Fruit fly (Drosophila melanogaster) whole organism, prepupa: ENCODE measurements around the gene Mocs1.

ENCODE experiments used
- CG10631 ChIP-seq: fragments of 200-800 bp; sonication (Bioruptor generic); optimal IDR thresholded peaks from 2 replicates; lab custom pipeline; 2016; ENCODE audit warnings: missing biosample characterization, missing genetic modification characterization
- CG11294 ChIP-seq: fragments of 200-800 bp; sonication (Bioruptor generic); IDR thresholded peaks from 2 replicates; pipeline ENCODE4 v1.3.6; 2022; ENCODE audit warnings: missing biosample characterization, missing genetic modification characterization
- CG11762 ChIP-seq: fragments of 200-800 bp; sonication (Bioruptor generic); optimal IDR thresholded peaks from 3 replicates; lab custom pipeline; 2016; ENCODE audit warnings: missing biosample characterization, missing genetic modification characterization; ENCODE audit not compliant: insufficient read depth
- CG11902 ChIP-seq: fragments of 200-800 bp; sonication (Bioruptor generic); optimal IDR thresholded peaks from 3 replicates; lab custom pipeline; 2016; ENCODE audit warnings: missing biosample characterization, missing genetic modification characterization
- CG1621 ChIP-seq: fragments of 200-800 bp; sonication (Bioruptor generic); optimal IDR thresholded peaks from 3 replicates; lab custom pipeline; 2018; ENCODE audit warnings: missing biosample characterization, mild to moderate bottlenecking, missing genetic modification characterization
- CG34406 ChIP-seq: fragments of 200-800 bp; sonication (Bioruptor generic); optimal IDR thresholded peaks from 3 replicates; lab custom pipeline; 2016; ENCODE audit warnings: missing biosample characterization, missing genetic modification characterization
- CG3919 ChIP-seq: fragments of 200-800 bp; sonication (Bioruptor generic); optimal IDR thresholded peaks from 3 replicates; lab custom pipeline; 2016; ENCODE audit warnings: missing biosample characterization, missing genetic modification characterization
- CG4318 ChIP-seq: fragments of 200-800 bp; sonication (Bioruptor generic); optimal IDR thresholded peaks from 3 replicates; lab custom pipeline; 2017; ENCODE audit warnings: missing biosample characterization, mild to moderate bottlenecking, missing genetic modification characterization
- CG6276 ChIP-seq: fragments of 200-800 bp; sonication (Bioruptor generic); optimal IDR thresholded peaks from 2 replicates; lab custom pipeline; 2017; ENCODE audit warnings: missing biosample characterization, mild to moderate bottlenecking, missing genetic modification characterization
- CG6808 ChIP-seq: fragments of 200-800 bp; sonication (Bioruptor generic); optimal IDR thresholded peaks from 3 replicates; lab custom pipeline; 2017; ENCODE audit warnings: missing biosample characterization, missing genetic modification characterization, mild to moderate bottlenecking, moderate library complexity, missing genetic modification reagents
- CG6854 ChIP-seq: fragments of 200-800 bp; sonication (Bioruptor generic); optimal IDR thresholded peaks from 2 replicates; lab custom pipeline; 2017; ENCODE audit warnings: missing biosample characterization, mild to moderate bottlenecking, missing genetic modification characterization
- CG7368 ChIP-seq: fragments of 200-800 bp; sonication (Bioruptor generic); optimal IDR thresholded peaks from 3 replicates; lab custom pipeline; 2016; ENCODE audit warnings: missing biosample characterization, missing genetic modification characterization
- CG8119 ChIP-seq: fragments of 200-800 bp; sonication (Bioruptor generic); IDR thresholded peaks from 3 replicates; pipeline ENCODE4 v1.3.6; 2022; ENCODE audit warnings: missing biosample characterization, missing genetic modification characterization
- CG8632 ChIP-seq: fragments of 200-800 bp; sonication (Bioruptor generic); optimal IDR thresholded peaks from 3 replicates; lab custom pipeline; 2016; ENCODE audit warnings: missing biosample characterization, missing genetic modification characterization
- CG9139 ChIP-seq: fragments of 200-800 bp; sonication (Bioruptor generic); optimal IDR thresholded peaks from 3 replicates; lab custom pipeline; 2017; ENCODE audit warnings: missing biosample characterization, mild to moderate bottlenecking, missing genetic modification characterization
- Eip75B ChIP-seq: fragments of 200-800 bp; sonication (Bioruptor generic); optimal IDR thresholded peaks from 3 replicates; lab custom pipeline; 2016; ENCODE audit warnings: missing biosample characterization, missing genetic modification characterization
- Hr38 ChIP-seq: sonication (Bioruptor generic); optimal IDR thresholded peaks from 2 replicates; lab custom pipeline; 2016; ENCODE audit warnings: missing biosample characterization, missing genetic modification characterization
- Hr4 ChIP-seq: fragments of 200-800 bp; sonication (Bioruptor generic); optimal IDR thresholded peaks from 3 replicates; lab custom pipeline; 2016; ENCODE audit warnings: missing biosample characterization, missing genetic modification characterization
- Lpt ChIP-seq: fragments of 200-800 bp; sonication (Bioruptor generic); optimal IDR thresholded peaks from 3 replicates; lab custom pipeline; 2016; ENCODE audit warnings: missing biosample characterization, missing genetic modification characterization
- Met ChIP-seq: fragments of 200-800 bp; sonication (Bioruptor generic); optimal IDR thresholded peaks from 3 replicates; lab custom pipeline; 2016; ENCODE audit warnings: missing biosample characterization, missing genetic modification characterization
- OdsH ChIP-seq: fragments of 200-800 bp; sonication (Bioruptor generic); optimal IDR thresholded peaks from 3 replicates; lab custom pipeline; 2016; ENCODE audit warnings: missing biosample characterization, missing genetic modification characterization
- Smox ChIP-seq: fragments of 200-800 bp; sonication (Bioruptor generic); optimal IDR thresholded peaks from 3 replicates; lab custom pipeline; 2016; ENCODE audit warnings: missing biosample characterization, missing genetic modification characterization
- Sox102F ChIP-seq: fragments of 200-800 bp; sonication (Bioruptor generic); optimal IDR thresholded peaks from 2 replicates; lab custom pipeline; 2016; ENCODE audit warnings: missing biosample characterization, mild to moderate bottlenecking, missing genetic modification characterization
- Sox14 ChIP-seq: fragments of 200-800 bp; sonication (Bioruptor generic); optimal IDR thresholded peaks from 3 replicates; lab custom pipeline; 2016; ENCODE audit warnings: missing biosample characterization, missing genetic modification characterization
- achi ChIP-seq: fragments of 200-800 bp; sonication (Bioruptor generic); optimal IDR thresholded peaks from 3 replicates; lab custom pipeline; 2016; ENCODE audit warnings: missing biosample characterization, missing genetic modification characterization
- cyc ChIP-seq: fragments of 200-800 bp; sonication (Bioruptor generic); optimal IDR thresholded peaks from 3 replicates; lab custom pipeline; 2016; ENCODE audit warnings: missing biosample characterization, missing genetic modification characterization
- eg ChIP-seq: fragments of 200-800 bp; sonication (Bioruptor generic); IDR thresholded peaks from 3 replicates; pipeline ENCODE4 v1.3.6; 2022; ENCODE audit warnings: missing biosample characterization, missing genetic modification characterization
- fd85E ChIP-seq: fragments of 200-800 bp; sonication (Bioruptor generic); optimal IDR thresholded peaks from 3 replicates; lab custom pipeline; 2016; ENCODE audit warnings: missing biosample characterization, missing genetic modification characterization
- net ChIP-seq: fragments of 200-800 bp; sonication (Bioruptor generic); optimal IDR thresholded peaks from 3 replicates; lab custom pipeline; 2016; ENCODE audit warnings: missing biosample characterization, missing genetic modification characterization
- svp ChIP-seq: fragments of 200-800 bp; sonication (Bioruptor generic); peaks from one replicate; lab custom pipeline; 2016; ENCODE audit warnings: missing biosample characterization, missing genetic modification characterization
- topi ChIP-seq: fragments of 200-800 bp; sonication (Bioruptor generic); optimal IDR thresholded peaks from 3 replicates; lab custom pipeline; 2016; ENCODE audit warnings: missing biosample characterization, missing genetic modification characterization
- vri ChIP-seq: fragments of 200-800 bp; sonication (Bioruptor generic); optimal IDR thresholded peaks from 3 replicates; lab custom pipeline; 2016; ENCODE audit warnings: missing biosample characterization, mild to moderate bottlenecking, missing genetic modification characterization

Gene Mocs1

dm6 chr3L:11033327-11033975, 36.9 kb upstream of the Mocs1 start (continued):
- TF ChIP-seq CG11294 (GFP tag; lab: Robert Waterston, UW): 0 out of 2 replicates have a peak, but pooled peaks have one; percentile 14
- peak; percentile 80 for TF ChIP-seq CG10631 (GFP tag; lab: Kevin White, UChicago)
- TF ChIP-seq CG6808 (GFP tag; lab: Kevin White, UChicago): peak; percentile 80
- TF ChIP-seq CG3919 (GFP tag; lab: Kevin White, UChicago): peak; percentile 71
- TF ChIP-seq CG8632: peak; percentile 59
- peak; percentile 89 for TF ChIP-seq Hr4 (GFP tag; lab: Kevin White, UChicago)
- TF ChIP-seq Smox (GFP tag; lab: Kevin White, UChicago): peak; percentile 68
- TF ChIP-seq CG11902 (GFP tag; lab: Kevin White, UChicago): peak; percentile 34
- peak; percentile 69 for TF ChIP-seq Sox14 (GFP tag; lab: Kevin White, UChicago)

- no peak for TF ChIP-seq Eip75B (GFP tag; lab: Kevin White, UChicago)
- peak; percentile 63 for TF ChIP-seq vri (GFP tag; lab: Kevin White, UChicago)
- no peak for TF ChIP-seq Sox14 (GFP tag; lab: Kevin White, UChicago)
Observed at dm6 chr3L:11035039-11035438, 35.3 kb upstream of the Mocs1 start.

DNA sequence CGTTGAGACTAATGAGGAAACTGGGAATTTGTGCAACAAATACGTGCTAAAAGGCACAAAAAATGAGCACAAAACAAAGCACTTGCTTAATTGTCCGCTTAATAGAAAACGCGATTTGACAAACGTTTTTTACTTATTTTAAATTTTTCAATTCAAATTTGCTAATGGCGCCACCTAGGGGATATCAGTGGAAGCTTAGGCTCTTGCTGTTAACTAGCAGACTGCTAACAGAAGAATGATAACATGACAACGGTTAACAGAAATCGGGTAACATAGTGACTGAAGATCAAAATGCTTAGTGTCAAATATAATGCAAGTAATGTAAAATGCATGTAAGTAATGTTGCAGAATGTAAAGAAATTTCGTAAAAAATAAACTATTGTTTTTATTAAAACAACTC, 29.1 kb upstream of the Mocs1 start:
- TF ChIP-seq CG6276 (no peak), cyc (GFP tag; lab: Kevin White, UChicago) (no peak), Sox102F (GFP tag; lab: Kevin White, UChicago) (no peak), CG4318 (GFP tag; lab: Kevin White, UChicago) (no peak), achi (GFP tag; lab: Kevin White, UChicago) (no peak), svp (GFP tag; lab: Kevin White, UChicago) (no peak), CG1621 (tag; lab: Kevin White, UChicago) (no peak), CG11762 (GFP tag; lab: Kevin White, UChicago) (no peak), OdsH (GFP tag; lab: Kevin White, UChicago) (no peak)
- TF ChIP-seq, all 60 proteins: peak for 0

- TF ChIP-seq CG9139 (GFP tag; lab: Kevin White, UChicago): no peak
- no peak for TF ChIP-seq Sox102F (GFP tag; lab: Kevin White, UChicago)
- no peak for TF ChIP-seq eg (GFP tag; lab: Robert Waterston, UW)
- no peak for TF ChIP-seq CG4318 (GFP tag; lab: Kevin White, UChicago)
Observed at dm6 chr3L:11043650-11044049, 26.7 kb upstream of the Mocs1 start.

DNA sequence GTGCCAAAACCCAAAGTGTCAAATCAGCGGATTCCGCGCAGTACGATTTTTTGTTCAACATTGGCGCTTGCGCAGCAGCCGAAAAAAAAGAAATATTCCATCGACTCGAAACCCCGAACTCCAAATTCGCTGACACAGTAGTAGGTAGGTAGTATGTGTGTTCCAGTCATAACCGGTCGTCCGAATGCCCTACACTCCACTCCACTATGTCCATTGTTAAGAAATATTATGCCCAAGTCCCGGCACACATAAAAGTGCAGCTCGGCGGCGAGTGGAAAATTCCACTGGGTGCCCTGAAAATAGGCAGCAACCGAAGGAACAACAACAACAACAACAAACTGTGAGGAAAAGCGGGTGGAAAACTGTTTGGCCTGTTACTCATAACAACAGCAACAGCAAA, 25.3 kb upstream of the Mocs1 start:
- TF ChIP-seq CG8119 (GFP tag; lab: Robert Waterston, UW) (0 out of 3 replicates have a peak, but pooled peaks have one; percentile 12), Sox102F (GFP tag; lab: Kevin White, UChicago) (no peak), achi (GFP tag; lab: Kevin White, UChicago) (no peak)

dm6 chr3L:11046559-11046958, 23.8 kb upstream of the Mocs1 start:
- TF ChIP-seq CG7368 (no peak), CG9139 (GFP tag; lab: Kevin White, UChicago) (no peak), CG6854 (GFP tag; lab: Kevin White, UChicago) (no peak), topi (GFP tag; lab: Kevin White, UChicago) (no peak), CG34406 (GFP tag; lab: Kevin White, UChicago) (no peak), net (no peak), Hr38 (GFP tag; lab: Kevin White, UChicago) (no peak), fd85E (GFP tag; lab: Kevin White, UChicago) (no peak), CG6808 (GFP tag; lab: Kevin White, UChicago) (no peak), Lpt (GFP tag; lab: Kevin White, UChicago) (no peak), Met (GFP tag; lab: Kevin White, UChicago) (no peak), eg (GFP tag; lab: Robert Waterston, UW) (no peak)
